Worm (Caenorhabditis elegans) whole organism, L4/young adult: ENCODE measurements around the gene far-2.

Experiments
- W03F9.2 ChIP-seq: fragments of 150-350 bp; optimal IDR thresholded peaks from 2 replicates; lab custom pipeline; 2014; ENCODE audit warnings: missing biosample characterization, missing genetic modification characterization
- dao-5 ChIP-seq: sonication (generic microtip); optimal IDR thresholded peaks from 2 replicates; lab custom pipeline; 2016; ENCODE audit warnings: missing genotype, missing genetic modification characterization, moderate library complexity, missing compliant biosample characterization
- him-1 ChIP-seq: sonication (generic microtip); optimal IDR thresholded peaks from 2 replicates; lab custom pipeline; 2016; ENCODE audit warnings: missing genotype, missing genetic modification reagents, missing genetic modification characterization, missing compliant biosample characterization

far-2 gene

ce11 chrIII:9101212-9101611, 19.6 kb downstream of the far-2 start, which contains the start of gene ZK507.1:
ZK507.1 (minus strand) TSS chrIII:9101312.
- TF ChIP-seq him-1 (tag; lab: Kevin White, UChicago) (no peak), W03F9.2 (tag; lab: Kevin White, UChicago) (no peak), dao-5 (tag; lab: Kevin White, UChicago) (no peak)

- no peak for TF ChIP-seq dao-5 (tag; lab: Kevin White, UChicago)
- no peak for TF ChIP-seq him-1 (tag; lab: Kevin White, UChicago)
- no peak for TF ChIP-seq W03F9.2 (tag; lab: Kevin White, UChicago)
Observed at ce11 chrIII:9103643-9104042, 22.0 kb downstream of the far-2 start, which contains the start of gene dos-1. dos-1 (plus strand) TSS chrIII:9103943.

DNA sequence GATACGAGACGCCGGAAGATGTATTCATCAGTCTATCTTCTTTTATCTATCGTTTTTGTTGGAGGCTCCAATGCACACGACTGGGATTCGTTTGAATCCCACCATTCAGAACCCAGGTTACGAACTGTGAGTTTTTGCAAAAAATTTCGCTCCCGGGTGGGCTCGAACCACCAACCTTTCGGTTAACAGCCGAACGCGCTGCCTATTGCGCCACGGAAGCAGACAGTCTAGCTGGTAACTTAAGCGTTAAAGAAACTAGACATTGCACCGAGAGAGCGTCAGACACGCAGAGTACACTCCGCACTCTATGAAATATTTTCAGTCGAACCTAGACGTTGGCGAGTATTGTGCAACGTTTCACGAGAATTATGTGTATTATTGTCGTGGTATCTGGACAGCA, 22.4 kb downstream of the far-2 start:
- TF ChIP-seq him-1 (tag; lab: Kevin White, UChicago), result peak; percentile 8
- TF ChIP-seq dao-5 (tag; lab: Kevin White, UChicago), result no peak

- TF ChIP-seq W03F9.2 (tag; lab: Kevin White, UChicago) (no peak), dao-5 (tag; lab: Kevin White, UChicago) (no peak), him-1 (tag; lab: Kevin White, UChicago) (no peak)
Observed at ce11 chrIII:9105653-9106052, 24.0 kb downstream of the far-2 start.

- TF ChIP-seq dao-5 (tag; lab: Kevin White, UChicago) (no peak), him-1 (tag; lab: Kevin White, UChicago) (no peak)
Observed at ce11 chrIII:9109172-9109571, 27.5 kb downstream of the far-2 start, which contains the start of gene cya-1. cya-1 (minus strand) TSS chrIII:9109272.

DNA sequence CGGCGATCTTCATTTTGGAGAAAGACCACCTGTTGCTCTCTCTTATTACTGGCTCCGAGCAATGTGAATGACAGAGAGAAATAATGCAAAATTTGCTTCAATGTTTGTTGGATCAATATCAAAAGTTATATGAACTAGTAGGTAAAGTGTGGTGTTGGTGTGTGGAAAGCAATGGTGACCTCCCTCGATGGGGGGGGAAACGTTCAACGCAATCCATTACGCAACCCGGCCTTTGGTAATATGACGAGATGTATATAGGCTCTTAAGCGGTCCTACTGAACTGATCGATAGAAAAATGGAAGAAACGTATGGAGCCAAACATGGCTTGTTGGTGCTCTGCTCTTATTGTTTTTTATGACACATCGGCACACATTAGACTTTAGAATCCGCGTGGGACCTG, 28.1 kb downstream of the far-2 start:
- TF ChIP-seq W03F9.2 (tag; lab: Kevin White, UChicago) (no peak), dao-5 (tag; lab: Kevin White, UChicago) (no peak), him-1 (tag; lab: Kevin White, UChicago) (no peak)

ce11 chrIII:9110270-9110669, 28.6 kb downstream of the far-2 start:
- no peak for TF ChIP-seq W03F9.2 (tag; lab: Kevin White, UChicago)
- TF ChIP-seq dao-5 (tag; lab: Kevin White, UChicago), result no peak
- TF ChIP-seq him-1 (tag; lab: Kevin White, UChicago), result no peak

DNA sequence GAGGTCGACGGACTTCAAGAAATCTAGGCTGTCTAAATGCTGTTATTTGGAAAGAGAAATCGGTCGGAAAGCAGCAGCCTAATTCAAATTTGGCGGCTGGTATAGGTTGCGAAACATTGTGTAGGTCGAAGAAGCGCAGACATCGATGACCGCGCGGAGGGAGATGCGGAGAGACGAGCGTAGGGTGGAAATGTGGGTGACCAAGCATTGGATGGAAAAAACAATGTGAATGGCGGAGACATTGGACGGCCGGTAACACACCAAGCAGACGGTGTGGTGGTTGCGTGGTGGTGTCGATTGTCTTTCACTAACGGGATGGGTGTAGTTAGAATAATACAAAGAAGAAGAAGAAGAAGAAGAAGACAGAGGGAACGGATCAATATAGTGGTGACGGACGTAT, 30.9 kb downstream of the far-2 start:
- TF ChIP-seq him-1 (tag; lab: Kevin White, UChicago) (no peak), W03F9.2 (tag; lab: Kevin White, UChicago) (no peak), dao-5 (tag; lab: Kevin White, UChicago) (no peak)

DNA sequence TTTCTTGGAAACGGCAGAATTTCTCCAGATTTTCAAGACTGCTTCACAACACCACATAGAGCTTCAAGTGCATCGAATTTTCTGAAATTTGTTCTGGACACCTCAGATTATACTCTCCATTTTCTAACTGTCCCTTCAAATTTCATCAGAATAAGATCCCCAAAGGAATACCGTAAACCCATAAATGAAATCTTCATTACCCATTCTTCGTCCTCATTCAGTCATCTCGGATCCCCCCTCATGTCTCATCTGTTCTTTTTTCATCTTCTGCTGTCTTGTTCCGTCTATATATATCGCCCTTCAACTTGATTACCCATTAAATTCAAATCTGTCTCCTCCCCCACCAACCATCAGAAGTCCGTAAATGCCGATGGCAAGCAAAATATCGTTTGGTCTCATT, 32.4 kb downstream of the far-2 start:
- TF ChIP-seq him-1 (tag; lab: Kevin White, UChicago), result no peak
- TF ChIP-seq W03F9.2 (tag; lab: Kevin White, UChicago), result no peak
- no peak for TF ChIP-seq dao-5 (tag; lab: Kevin White, UChicago)

DNA sequence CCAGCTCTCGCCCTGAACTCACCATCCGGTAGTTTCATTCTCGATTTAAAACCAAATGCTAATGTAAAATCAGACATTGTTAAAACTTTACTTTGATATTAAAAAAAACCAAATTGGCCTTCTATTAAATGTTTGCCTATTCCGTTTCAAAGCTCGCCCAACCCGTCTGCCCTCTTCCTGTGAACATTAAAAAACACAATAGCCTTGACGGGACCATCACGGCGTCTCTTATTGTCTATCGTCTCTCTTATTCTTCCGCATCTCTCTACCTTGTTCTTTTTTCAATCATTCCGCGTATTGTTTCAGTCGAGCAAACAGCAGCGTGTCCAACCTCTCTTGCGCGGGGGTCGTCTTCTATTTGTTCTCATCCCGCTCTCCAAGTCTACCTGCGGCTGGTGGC, 33.0 kb downstream of the far-2 start, which contains the start of gene ZK512.1:
ZK512.1 (plus strand) TSS at position 301 of the 400 bp plus-strand sequence.
- no peak for TF ChIP-seq W03F9.2 (tag; lab: Kevin White, UChicago)
- no peak for TF ChIP-seq him-1 (tag; lab: Kevin White, UChicago)
- TF ChIP-seq dao-5 (tag; lab: Kevin White, UChicago), result no peak

- TF ChIP-seq dao-5 (tag; lab: Kevin White, UChicago), result no peak
Observed at ce11 chrIII:9115745-9116144, 34.1 kb downstream of the far-2 start.

DNA sequence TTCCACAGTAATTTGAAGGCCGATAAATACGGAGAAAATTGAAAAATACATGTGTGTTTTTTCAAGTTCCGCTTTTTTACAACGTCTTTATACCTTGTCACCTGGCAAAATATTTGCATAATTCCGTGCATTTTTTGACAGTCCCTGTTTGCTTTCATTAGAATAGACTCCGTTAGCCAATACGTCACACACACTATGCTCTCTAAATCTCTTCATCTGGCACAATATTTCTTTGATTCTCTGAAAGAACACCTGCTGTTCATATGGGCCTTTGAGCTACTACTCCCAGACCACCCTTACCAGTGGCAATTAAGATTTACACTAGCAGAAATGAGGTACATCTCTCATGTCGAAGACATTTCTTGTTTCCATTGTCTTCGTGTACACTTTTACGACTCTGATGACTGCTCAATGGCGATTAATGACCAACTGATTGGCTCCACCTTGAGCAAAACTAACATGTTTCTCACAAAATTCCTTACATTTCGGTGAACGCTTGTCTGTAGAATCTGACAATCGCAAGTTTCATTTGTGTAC, 36.8 kb downstream of the far-2 start, which contains the start of gene grl-11:
grl-11 (minus strand) TSS at position 51 of the 537 bp plus-strand sequence.
- TF ChIP-seq W03F9.2 (tag; lab: Kevin White, UChicago), result no peak

DNA sequence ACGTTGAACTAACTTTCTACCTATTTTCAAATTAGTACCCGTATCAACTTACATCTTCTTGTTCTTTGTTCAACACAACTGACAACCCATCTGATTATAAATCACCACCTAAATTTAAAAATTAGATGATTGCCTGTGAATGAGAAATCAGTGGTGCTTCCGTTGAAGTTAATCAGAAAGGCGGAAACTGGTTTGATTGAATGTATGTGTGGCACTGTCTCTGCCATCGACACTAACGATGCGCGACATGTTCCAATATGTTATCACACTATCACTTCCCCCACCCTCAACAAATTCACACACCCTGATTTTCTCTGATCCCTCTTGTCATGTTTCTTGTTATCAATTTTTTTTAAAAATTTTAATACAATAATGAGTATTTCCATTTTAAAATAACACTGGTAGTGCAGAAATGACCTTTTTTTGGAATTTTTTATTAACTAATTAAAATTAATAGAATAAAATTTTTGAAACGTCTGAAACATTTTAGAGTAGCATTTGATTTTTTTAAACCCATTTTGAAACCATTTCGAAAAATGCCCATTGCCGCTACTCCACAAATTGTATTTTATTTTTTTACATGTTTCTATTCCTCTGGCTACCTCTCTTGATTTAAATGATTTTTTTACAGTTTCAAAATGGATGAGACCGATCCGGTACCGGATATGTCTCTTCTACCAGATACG, 37.4 kb downstream of the far-2 start, which contains the start of gene ced-11:
ced-11 (plus strand) TSS at position 636 of the 686 bp plus-strand sequence.
- no peak for TF ChIP-seq him-1 (tag; lab: Kevin White, UChicago)
- no peak for TF ChIP-seq dao-5 (tag; lab: Kevin White, UChicago)
- no peak for TF ChIP-seq W03F9.2 (tag; lab: Kevin White, UChicago)

- TF ChIP-seq him-1 (tag; lab: Kevin White, UChicago) (no peak), W03F9.2 (tag; lab: Kevin White, UChicago) (no peak), dao-5 (tag; lab: Kevin White, UChicago) (no peak)
Observed at ce11 chrIII:9125789-9126304, 44.2 kb downstream of the far-2 start, which contains the start of gene sec-16A.1. sec-16A.1 (plus strand) TSS chrIII:9125839.
